Worm (Caenorhabditis elegans): ENCODE measurements around the gene fbxl-4.

fbxl-4 gene

DNA sequence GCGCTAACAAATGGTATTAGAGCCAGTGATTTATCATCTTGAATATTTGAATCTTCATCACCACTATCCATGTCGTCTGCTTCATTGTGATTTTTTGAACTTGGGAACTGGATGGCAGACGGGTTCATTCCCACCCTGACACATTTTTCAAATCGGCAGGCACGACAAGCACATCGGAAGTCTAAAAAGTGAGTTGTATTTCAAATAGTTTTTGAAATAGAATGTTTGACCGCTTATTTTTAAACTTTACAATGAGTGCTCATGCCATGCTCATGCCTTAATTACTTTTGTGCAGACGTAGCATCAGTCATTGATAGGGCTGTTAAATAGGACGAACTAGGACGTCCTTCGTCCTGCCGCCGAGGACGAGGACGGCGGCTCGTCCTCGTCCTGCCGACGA is 49.3 kb downstream of the fbxl-4 start:
- no peak for TF ChIP-seq ceh-13 (GFP tag; optimal IDR thresholded peaks at IDR 0.05)
- TF ChIP-seq B0310.2 (tag; optimal IDR thresholded peaks at IDR 0.05): no peak
- TF ChIP-seq sea-1 (GFP tag; conservative IDR thresholded peaks at IDR 0.05): no peak
- TF ChIP-seq hmbx-1 (tag; optimal IDR thresholded peaks at IDR 0.05): no peak
- no peak for TF ChIP-seq scrt-1 (GFP tag; IDR thresholded peaks at IDR 0.05)
- TF ChIP-seq tbx-11 (GFP tag; IDR thresholded peaks at IDR 0.05): no peak

DNA sequence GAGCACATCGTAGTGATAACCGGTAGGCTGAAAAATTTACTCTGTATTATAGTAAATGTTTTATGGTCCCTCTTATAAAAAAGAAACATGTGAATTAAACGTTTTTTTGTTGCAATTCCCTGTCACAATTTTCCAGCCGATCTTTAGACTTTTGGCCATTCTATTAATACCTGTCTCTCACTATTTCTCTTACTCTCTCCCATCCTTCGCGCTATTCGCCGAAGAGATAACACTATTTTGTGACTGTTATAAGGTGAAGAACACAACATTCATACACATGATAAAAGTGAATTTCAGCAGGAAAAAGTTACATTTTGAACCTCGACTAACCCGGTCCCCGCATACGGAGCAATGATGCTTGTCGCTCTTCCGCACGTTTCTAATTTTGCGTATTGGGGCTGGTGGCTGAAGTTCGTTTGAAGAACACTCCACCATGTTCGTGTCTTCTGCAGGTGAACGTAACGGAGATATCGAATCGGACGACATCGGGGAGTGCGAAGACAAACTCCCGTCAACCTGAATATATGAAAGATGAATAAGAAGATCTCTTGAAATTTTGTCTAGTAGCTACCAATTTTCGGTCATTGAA is 50.5 kb downstream of the fbxl-4 start:
- TF ChIP-seq B0310.2 (tag; optimal IDR thresholded peaks at IDR 0.05) (no peak), ama-1 (optimal IDR thresholded peaks at IDR 0.05) (no peak), flt-1 (GFP tag; IDR thresholded peaks at IDR 0.05) (no peak), aly-1 (tag; optimal IDR thresholded peaks at IDR 0.05) (no peak), hmbx-1 (tag; optimal IDR thresholded peaks at IDR 0.05) (no peak), tbx-37 (GFP tag; conservative IDR thresholded peaks at IDR 0.05) (no peak), hmg-4 (GFP tag; optimal IDR thresholded peaks at IDR 0.05) (no peak)

DNA sequence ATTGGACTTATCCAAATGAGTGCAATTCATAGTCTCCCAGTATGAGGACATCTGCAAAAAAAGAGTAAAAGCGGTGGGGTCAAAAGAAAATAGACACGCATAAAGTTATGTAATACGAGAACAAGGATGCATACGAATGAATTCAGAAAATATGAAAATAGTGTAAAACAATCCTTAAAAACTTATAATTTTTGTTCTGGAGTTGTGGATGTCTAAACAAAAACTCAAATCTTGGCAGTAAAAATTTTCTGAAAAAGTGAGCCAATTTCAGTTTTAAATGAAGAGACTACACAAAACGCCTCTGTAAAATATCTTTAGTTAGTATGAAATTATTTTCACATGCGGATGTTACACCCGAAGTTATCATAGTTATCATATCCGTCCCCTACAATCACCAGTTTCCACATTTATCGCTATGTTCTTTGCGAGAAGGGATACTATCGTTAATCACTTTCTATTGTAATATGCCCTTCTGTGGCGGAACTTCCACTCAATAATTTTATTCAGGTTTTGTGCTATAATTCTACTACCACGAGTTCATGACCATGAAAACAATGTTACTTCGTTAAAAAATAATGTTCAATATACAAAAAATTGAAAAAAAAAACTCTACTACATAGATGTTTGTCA is 52.1 kb downstream of the fbxl-4 start, which contains the start of gene nhr-120:
Gene nhr-120, minus strand, starts transcription at position 51 of the 630 bp plus-strand sequence.
- no peak for TF ChIP-seq hnd-1 (tag; optimal IDR thresholded peaks at IDR 0.05)
- TF ChIP-seq ceh-13 (GFP tag; optimal IDR thresholded peaks at IDR 0.05): no peak
- no peak for TF ChIP-seq tra-4 (tag; optimal IDR thresholded peaks at IDR 0.05)
- TF ChIP-seq hmg-4 (GFP tag; optimal IDR thresholded peaks at IDR 0.05): no peak
- TF ChIP-seq flt-1 (GFP tag; IDR thresholded peaks at IDR 0.05): no peak
- TF ChIP-seq tbx-37 (GFP tag; conservative IDR thresholded peaks at IDR 0.05): no peak
- no peak for TF ChIP-seq sea-1 (GFP tag; conservative IDR thresholded peaks at IDR 0.05)
- TF ChIP-seq ets-7 (tag; optimal IDR thresholded peaks at IDR 0.05): no peak
- no peak for TF ChIP-seq B0310.2 (tag; optimal IDR thresholded peaks at IDR 0.05)
- TF ChIP-seq ama-1 (optimal IDR thresholded peaks at IDR 0.05): no peak

DNA sequence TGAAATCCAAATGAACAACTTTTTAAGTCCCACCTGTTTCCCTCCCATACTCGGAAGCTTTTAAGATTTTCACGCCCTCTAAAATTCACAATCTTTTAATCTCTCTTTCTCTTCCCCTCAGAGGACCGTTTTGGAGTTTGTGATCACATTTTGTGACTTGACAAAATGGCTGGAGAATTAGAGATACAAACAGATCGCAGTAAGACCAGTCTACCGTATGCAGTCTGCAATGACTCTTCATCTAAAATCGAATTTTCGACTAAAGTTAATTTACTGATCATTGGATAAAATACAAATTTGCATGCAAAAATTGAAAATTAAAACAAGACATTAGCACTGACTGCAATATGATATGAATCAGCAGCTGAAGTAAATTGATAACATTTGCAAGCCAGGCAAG is 52.9 kb downstream of the fbxl-4 start:
- TF ChIP-seq sea-1 (GFP tag; conservative IDR thresholded peaks at IDR 0.05): no peak
- no peak for TF ChIP-seq pes-1 (GFP tag; IDR thresholded peaks at IDR 0.05)
- TF ChIP-seq hmg-4 (GFP tag; optimal IDR thresholded peaks at IDR 0.05): no peak
- no peak for TF ChIP-seq aly-1 (tag; optimal IDR thresholded peaks at IDR 0.05)
- TF ChIP-seq hmbx-1 (tag; optimal IDR thresholded peaks at IDR 0.05): no peak
- no peak for TF ChIP-seq ceh-36 (tag; optimal IDR thresholded peaks at IDR 0.05)
- TF ChIP-seq tbx-37 (GFP tag; conservative IDR thresholded peaks at IDR 0.05): no peak
- TF ChIP-seq hnd-1 (tag; optimal IDR thresholded peaks at IDR 0.05): no peak
- no peak for TF ChIP-seq ets-7 (tag; optimal IDR thresholded peaks at IDR 0.05)
- no peak for TF ChIP-seq B0310.2 (tag; optimal IDR thresholded peaks at IDR 0.05)
- TF ChIP-seq tra-4 (tag; optimal IDR thresholded peaks at IDR 0.05): no peak
- no peak for TF ChIP-seq tbx-11 (GFP tag; IDR thresholded peaks at IDR 0.05)
- TF ChIP-seq scrt-1 (GFP tag; IDR thresholded peaks at IDR 0.05): no peak
- no peak for TF ChIP-seq F13C5.2 (tag; optimal IDR thresholded peaks at IDR 0.05)
- TF ChIP-seq ceh-13 (GFP tag; optimal IDR thresholded peaks at IDR 0.05): no peak

DNA sequence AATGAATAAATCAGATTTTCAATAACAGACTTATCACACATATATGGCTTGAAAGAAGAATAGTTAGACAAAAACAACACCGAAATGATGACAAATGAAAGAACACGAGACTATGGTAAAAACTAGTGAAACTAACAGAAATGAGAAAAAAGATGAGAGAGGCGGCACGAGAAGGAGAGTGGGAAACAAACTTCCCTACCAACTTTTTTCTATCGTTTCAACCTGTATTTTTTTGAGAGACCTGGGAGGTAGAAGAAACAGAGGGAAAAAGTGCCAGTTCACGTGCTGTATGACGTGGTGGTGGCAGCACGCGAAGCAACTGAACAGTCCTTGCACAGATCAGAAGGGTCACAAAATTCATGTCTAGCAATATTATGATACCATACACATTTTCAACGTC is 54.2 kb downstream of the fbxl-4 start:
- TF ChIP-seq ama-1 (optimal IDR thresholded peaks at IDR 0.05) (no peak), ceh-13 (GFP tag; optimal IDR thresholded peaks at IDR 0.05) (no peak), pes-1 (GFP tag; IDR thresholded peaks at IDR 0.05) (no peak), aly-1 (tag; optimal IDR thresholded peaks at IDR 0.05) (no peak), flt-1 (GFP tag; IDR thresholded peaks at IDR 0.05) (no peak), scrt-1 (GFP tag; IDR thresholded peaks at IDR 0.05) (no peak)

DNA sequence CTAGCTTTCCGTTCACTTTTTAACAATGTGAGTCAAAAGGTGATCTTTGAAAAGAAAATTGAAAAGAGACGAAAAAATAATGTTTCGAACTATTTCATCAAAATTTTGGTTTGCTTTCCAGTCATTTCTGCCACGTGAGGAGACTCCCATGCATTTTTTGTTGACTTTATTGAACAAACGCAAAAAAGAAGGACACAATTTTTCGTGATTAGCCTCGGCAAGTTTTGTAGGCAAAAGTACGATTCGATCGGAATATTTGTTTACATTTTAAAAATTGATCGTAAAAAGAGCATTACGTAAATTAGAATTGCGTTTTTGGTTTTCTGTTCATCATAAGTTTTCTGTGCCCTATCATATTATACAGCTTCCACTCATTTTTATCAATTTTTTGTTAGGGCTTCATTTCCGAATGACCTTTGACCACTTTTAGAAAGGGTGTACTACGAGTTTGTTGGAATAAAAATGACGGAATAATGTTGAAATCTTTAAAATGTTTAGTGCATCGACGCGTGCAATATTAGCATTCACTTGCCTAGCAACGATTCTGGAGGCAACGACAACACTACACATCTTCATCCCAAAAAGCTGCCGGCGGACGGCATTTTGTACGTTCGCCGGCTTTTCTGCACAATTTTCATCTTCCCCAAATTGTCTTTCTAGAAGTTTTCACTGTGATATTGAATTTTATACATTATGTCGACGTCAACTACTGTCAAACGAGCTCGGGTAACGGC is 56.5 kb downstream of the fbxl-4 start, which contains the start of gene C56E10.3:
Gene C56E10.3, plus strand, starts transcription at position 684 of the 734 bp plus-strand sequence.
- TF ChIP-seq tra-4 (tag; optimal IDR thresholded peaks at IDR 0.05): no peak
- no peak for TF ChIP-seq scrt-1 (GFP tag; IDR thresholded peaks at IDR 0.05)
- no peak for TF ChIP-seq ets-7 (tag; optimal IDR thresholded peaks at IDR 0.05)
- TF ChIP-seq hmg-4 (GFP tag; optimal IDR thresholded peaks at IDR 0.05): no peak
- no peak for TF ChIP-seq flt-1 (GFP tag; IDR thresholded peaks at IDR 0.05)
- TF ChIP-seq ama-1 (optimal IDR thresholded peaks at IDR 0.05): no peak
- no peak for TF ChIP-seq F13C5.2 (tag; optimal IDR thresholded peaks at IDR 0.05)
- no peak for TF ChIP-seq hnd-1 (tag; optimal IDR thresholded peaks at IDR 0.05)
- TF ChIP-seq tbx-11 (GFP tag; IDR thresholded peaks at IDR 0.05): no peak
- TF ChIP-seq ceh-13 (GFP tag; optimal IDR thresholded peaks at IDR 0.05): no peak
- TF ChIP-seq ceh-36 (tag; optimal IDR thresholded peaks at IDR 0.05): no peak
- TF ChIP-seq aly-1 (tag; optimal IDR thresholded peaks at IDR 0.05): no peak
- TF ChIP-seq hmbx-1 (tag; optimal IDR thresholded peaks at IDR 0.05): no peak
- no peak for TF ChIP-seq pes-1 (GFP tag; IDR thresholded peaks at IDR 0.05)
- TF ChIP-seq B0310.2 (tag; optimal IDR thresholded peaks at IDR 0.05): no peak
- TF ChIP-seq tbx-37 (GFP tag; conservative IDR thresholded peaks at IDR 0.05): no peak
- TF ChIP-seq sea-1 (GFP tag; conservative IDR thresholded peaks at IDR 0.05): no peak

Data from whole organism, early embryonic.